Fruit fly (Drosophila melanogaster): ENCODE results near the gene Oamb.
A peak's percentile ranks its signal among the peaks of the same experiment; 100 is the strongest.

Oamb gene

DNA sequence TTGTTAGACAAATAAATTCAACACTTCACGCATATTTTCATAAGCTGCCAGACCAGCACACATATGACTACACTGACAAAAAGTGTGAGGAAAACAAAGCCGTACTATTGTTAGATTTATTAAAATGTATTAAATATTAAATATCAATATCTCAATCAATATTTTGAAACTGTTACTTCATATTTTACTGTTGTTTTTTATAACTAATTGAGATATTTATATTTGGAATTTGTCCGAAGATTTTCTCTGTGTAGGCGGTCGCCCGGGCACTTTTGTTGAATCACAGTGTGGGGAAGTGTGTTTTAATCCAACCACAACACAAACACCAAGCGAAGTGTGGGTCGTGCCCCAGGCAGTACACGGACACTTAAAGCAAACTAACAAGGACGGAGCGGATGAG is 4.9 kb upstream of the Oamb start:
- no peak for TF ChIP-seq usp (GFP tag; optimal IDR thresholded peaks at IDR 0.05)
- no peak for TF ChIP-seq Hr83 (GFP tag; optimal IDR thresholded peaks at IDR 0.05; ENCODE audit: poor library complexity, severe bottlenecking)
- no peak for TF ChIP-seq dsf (GFP tag; optimal IDR thresholded peaks at IDR 0.05; ENCODE audit: borderline replicate concordance)
- no peak for TF ChIP-seq jim (GFP tag; optimal IDR thresholded peaks at IDR 0.05)
- no peak for TF ChIP-seq Vsx2 (GFP tag; optimal IDR thresholded peaks at IDR 0.05; ENCODE audit: partially characterized antibody)

DNA sequence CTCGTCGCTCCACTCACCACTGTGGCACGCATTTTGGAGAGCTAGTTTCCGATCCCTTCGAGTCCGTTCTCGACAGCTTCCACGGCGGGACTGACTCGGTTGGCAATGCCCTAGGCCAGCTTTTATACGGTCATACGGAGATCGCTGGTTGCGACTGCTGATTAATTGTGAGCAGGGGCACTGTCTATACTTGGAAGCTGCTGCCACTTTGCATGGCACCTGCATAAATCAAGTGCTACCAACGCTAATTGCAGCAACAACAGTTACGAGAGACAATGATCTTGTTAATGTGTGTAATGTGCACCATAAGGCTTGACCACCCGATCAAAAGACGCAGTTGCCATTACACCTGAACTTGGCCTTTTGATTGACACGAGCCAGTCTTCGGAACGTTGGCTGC is 37.1 kb downstream of the Oamb start, which contains the start of gene CG4000:
TSS of gene CG4000 (minus strand) at position 101 of the 400 bp plus-strand sequence.
- TF ChIP-seq Myc (optimal IDR thresholded peaks at IDR 0.05) (no peak), Hr78 (GFP tag; optimal IDR thresholded peaks at IDR 0.05) (no peak), Jra (GFP tag; optimal IDR thresholded peaks at IDR 0.05) (no peak), dmrt93B (GFP tag; optimal IDR thresholded peaks at IDR 0.05) (no peak), br (GFP tag; optimal IDR thresholded peaks at IDR 0.05) (no peak), fru (GFP tag; optimal IDR thresholded peaks at IDR 0.05) (no peak), N (GFP tag; optimal IDR thresholded peaks at IDR 0.05) (no peak), woc (GFP tag; optimal IDR thresholded peaks at IDR 0.05) (no peak), CrebA (GFP tag; optimal IDR thresholded peaks at IDR 0.05; ENCODE audit: borderline replicate concordance) (no peak), GATAd (GFP tag; optimal IDR thresholded peaks at IDR 0.05) (no peak), Abd-B (GFP tag; optimal IDR thresholded peaks at IDR 0.05) (no peak), psq (GFP tag; optimal IDR thresholded peaks at IDR 0.05) (no peak), Hnf4 (GFP tag; optimal IDR thresholded peaks at IDR 0.05) (no peak), Vsx2 (GFP tag; optimal IDR thresholded peaks at IDR 0.05; ENCODE audit: partially characterized antibody) (no peak), dsf (GFP tag; optimal IDR thresholded peaks at IDR 0.05; ENCODE audit: borderline replicate concordance) (no peak), HLH106 (tag; optimal IDR thresholded peaks at IDR 0.05) (no peak), Mio (GFP tag; optimal IDR thresholded peaks at IDR 0.05) (no peak), Hr83 (GFP tag; optimal IDR thresholded peaks at IDR 0.05; ENCODE audit: poor library complexity, severe bottlenecking) (no peak), rgr (GFP tag; optimal IDR thresholded peaks at IDR 0.05) (no peak), pan (optimal IDR thresholded peaks at IDR 0.05) (no peak)

DNA sequence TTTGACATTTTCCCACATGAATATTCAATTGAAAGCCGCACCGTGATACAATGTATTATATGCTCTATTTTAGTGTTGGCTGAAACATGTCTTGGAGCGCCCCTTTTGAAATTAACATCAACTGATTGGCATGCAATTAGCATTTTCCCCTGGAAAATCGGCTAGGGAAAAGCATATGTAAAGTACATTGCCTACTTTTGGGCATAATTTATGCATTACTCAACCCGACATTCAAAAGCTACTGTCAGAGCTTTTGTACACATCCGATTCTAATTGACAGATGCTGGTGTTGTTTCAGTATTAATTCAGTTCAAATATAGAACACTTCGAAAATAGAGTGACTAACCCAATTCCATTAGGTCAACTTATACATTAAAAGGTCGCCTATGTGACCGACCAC is 38.6 kb downstream of the Oamb start:
- peak; percentile 75 for TF ChIP-seq Myc (optimal IDR thresholded peaks at IDR 0.05)
- TF ChIP-seq N (GFP tag; optimal IDR thresholded peaks at IDR 0.05): peak; percentile 38
- no peak for TF ChIP-seq usp (GFP tag; optimal IDR thresholded peaks at IDR 0.05)
- TF ChIP-seq ey (GFP tag; optimal IDR thresholded peaks at IDR 0.05): no peak
- no peak for TF ChIP-seq dsf (GFP tag; optimal IDR thresholded peaks at IDR 0.05; ENCODE audit: borderline replicate concordance)

DNA sequence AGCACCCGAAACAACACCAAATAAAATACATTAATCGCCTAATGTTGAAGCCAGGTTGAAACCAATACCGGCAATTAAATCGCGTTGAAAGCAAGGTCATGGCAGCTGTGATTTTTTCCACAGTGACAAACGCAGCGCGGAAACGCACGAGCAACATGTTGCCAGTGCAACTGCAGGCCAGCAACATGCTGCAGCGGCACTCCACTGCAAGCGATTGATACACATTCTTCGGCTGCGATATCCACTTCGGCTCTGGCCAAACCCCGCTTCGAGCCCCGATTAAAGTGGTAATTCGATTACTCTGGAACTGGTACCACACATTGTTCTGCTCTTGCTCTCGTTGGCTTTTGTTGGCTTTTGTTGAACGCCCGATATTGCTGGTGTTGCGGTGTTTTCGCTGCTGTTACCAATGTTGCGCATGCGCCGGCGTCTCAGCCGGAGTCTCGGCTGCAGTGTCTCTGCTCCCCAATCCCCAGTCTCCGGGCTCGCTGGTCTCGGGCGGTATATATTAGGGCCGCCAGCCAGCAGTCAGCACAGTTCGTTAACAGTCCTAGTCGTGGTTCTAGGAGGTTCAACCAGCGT is 45.2 kb downstream of the Oamb start, which contains the start of gene Cpr92F:
TSS of gene Cpr92F (plus strand) at position 532 of the 582 bp plus-strand sequence.
- TF ChIP-seq tai (GFP tag; optimal IDR thresholded peaks at IDR 0.05): no peak
- no peak for TF ChIP-seq Myc (optimal IDR thresholded peaks at IDR 0.05)
- no peak for TF ChIP-seq lola (GFP tag; optimal IDR thresholded peaks at IDR 0.05)
- TF ChIP-seq woc (GFP tag; optimal IDR thresholded peaks at IDR 0.05): no peak
- no peak for TF ChIP-seq dmrt93B (GFP tag; optimal IDR thresholded peaks at IDR 0.05)

DNA sequence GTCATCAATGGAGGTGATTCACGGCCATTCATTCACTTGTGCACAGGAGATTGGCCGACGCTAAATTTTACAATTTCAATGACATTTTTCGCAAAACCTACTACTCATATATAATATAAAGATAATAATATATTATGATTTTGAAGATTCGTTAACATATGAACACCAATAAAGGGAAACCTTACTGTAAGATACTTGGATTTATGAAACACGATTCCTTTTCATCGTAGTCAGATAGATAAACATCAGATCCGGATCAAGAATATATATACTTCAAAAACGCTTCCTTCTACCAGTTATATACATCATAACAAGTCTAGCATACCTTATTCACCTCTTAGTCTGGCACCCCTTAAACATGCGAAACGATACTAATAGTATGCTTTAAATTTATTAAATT is 54.6 kb downstream of the Oamb start, which contains the start of gene Nep4:
TSS of gene Nep4 (minus strand) at position 101 of the 400 bp plus-strand sequence.
- TF ChIP-seq br (GFP tag; optimal IDR thresholded peaks at IDR 0.05) (no peak), Sp1 (GFP tag; optimal IDR thresholded peaks at IDR 0.05) (no peak), Jra (GFP tag; optimal IDR thresholded peaks at IDR 0.05) (no peak), Mio (GFP tag; optimal IDR thresholded peaks at IDR 0.05) (no peak), Myc (optimal IDR thresholded peaks at IDR 0.05) (no peak), fru (GFP tag; optimal IDR thresholded peaks at IDR 0.05) (no peak), psq (GFP tag; optimal IDR thresholded peaks at IDR 0.05) (no peak), Dfd (GFP tag; optimal IDR thresholded peaks at IDR 0.05) (no peak)

DNA sequence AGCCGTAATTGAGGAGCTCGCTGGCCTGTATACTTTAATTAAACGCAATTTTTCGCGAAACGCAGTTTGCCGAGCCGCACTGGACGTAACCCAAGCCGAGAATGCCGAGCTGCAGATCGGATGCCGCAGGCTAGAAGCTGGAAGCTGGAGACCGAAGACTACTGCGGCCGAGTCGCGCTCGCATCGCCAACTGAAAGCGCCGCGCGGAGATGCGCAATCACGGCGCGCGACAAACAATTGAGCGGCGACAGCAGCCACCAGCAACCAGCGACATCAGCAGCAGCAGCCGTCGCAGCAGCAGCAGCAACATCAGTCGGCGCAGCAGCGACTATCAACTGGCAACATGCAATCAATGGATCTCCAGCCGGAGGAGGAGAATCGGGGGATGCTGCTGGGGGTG is 57.7 kb downstream of the Oamb start:
- TF ChIP-seq Myc (optimal IDR thresholded peaks at IDR 0.05) (no peak), psq (GFP tag; optimal IDR thresholded peaks at IDR 0.05) (no peak), sv (GFP tag; optimal IDR thresholded peaks at IDR 0.05) (no peak), OdsH (GFP tag; optimal IDR thresholded peaks at IDR 0.05) (no peak), Hr78 (GFP tag; optimal IDR thresholded peaks at IDR 0.05) (no peak), CG32264 (GFP tag; optimal IDR thresholded peaks at IDR 0.05) (no peak), N (GFP tag; optimal IDR thresholded peaks at IDR 0.05) (no peak), Hnf4 (GFP tag; optimal IDR thresholded peaks at IDR 0.05) (no peak), Dfd (GFP tag; optimal IDR thresholded peaks at IDR 0.05) (no peak), lola (GFP tag; optimal IDR thresholded peaks at IDR 0.05) (no peak), usp (GFP tag; optimal IDR thresholded peaks at IDR 0.05) (no peak), Jra (GFP tag; optimal IDR thresholded peaks at IDR 0.05) (no peak), Hr83 (GFP tag; optimal IDR thresholded peaks at IDR 0.05; ENCODE audit: poor library complexity, severe bottlenecking) (no peak), tai (GFP tag; optimal IDR thresholded peaks at IDR 0.05) (no peak), brk (GFP tag; optimal IDR thresholded peaks at IDR 0.05) (no peak)

Data from whole organism, wandering third instar larva.